Fruit fly (Drosophila melanogaster) whole organism, embryonic: ENCODE results near the gene ATPsynB.

ENCODE experiments used
- BEAF-32 ChIP-seq: fragments of 200-800 bp; sonication (Bioruptor generic); optimal IDR thresholded peaks from 3 replicates; lab custom pipeline; 2017; ENCODE audit warnings: missing biosample characterization, missing genetic modification characterization, mild to moderate bottlenecking, moderate library complexity, missing genetic modification reagents
- Bgb ChIP-seq: fragments of 200-800 bp; sonication (Bioruptor generic); IDR thresholded peaks from 2 replicates; pipeline ENCODE4 v1.3.6; 2022; ENCODE audit warnings: missing biosample characterization, missing genetic modification characterization; ENCODE audit not compliant: partially characterized antibody
- CG11093 ChIP-seq: fragments of 200-800 bp; sonication (Bioruptor generic); IDR thresholded peaks from 3 replicates; pipeline ENCODE4 v1.3.6; 2022; ENCODE audit warnings: missing biosample characterization, missing genetic modification characterization
- CG11696 ChIP-seq: fragments of 200-800 bp; sonication (Bioruptor generic); IDR thresholded peaks from 2 replicates; pipeline ENCODE4 v1.3.6; 2022; ENCODE audit warnings: missing biosample characterization, missing genetic modification characterization
- CG12769 ChIP-seq: fragments of 200-800 bp; sonication (Bioruptor generic); optimal IDR thresholded peaks from 2 replicates; lab custom pipeline; 2019; ENCODE audit warnings: missing biosample characterization, mild to moderate bottlenecking, missing genetic modification characterization, moderate library complexity
- CG13775 ChIP-seq: fragments of 200-800 bp; sonication (Bioruptor generic); optimal IDR thresholded peaks from 3 replicates; lab custom pipeline; 2017; ENCODE audit warnings: missing biosample characterization, mild to moderate bottlenecking, missing genetic modification characterization
- CG15073 ChIP-seq: fragments of 200-800 bp; sonication (Bioruptor generic); optimal IDR thresholded peaks from 2 replicates; lab custom pipeline; 2016; ENCODE audit warnings: missing biosample characterization, missing genetic modification characterization
- CG1647 ChIP-seq: fragments of 200-800 bp; sonication (Bioruptor generic); optimal IDR thresholded peaks from 3 replicates; lab custom pipeline; 2016; ENCODE audit warnings: missing biosample characterization, missing genetic modification characterization
- CG16815 ChIP-seq: fragments of 200-800 bp; sonication (Bioruptor generic); optimal IDR thresholded peaks from 3 replicates; lab custom pipeline; 2017; ENCODE audit warnings: missing biosample characterization, mild to moderate bottlenecking, missing genetic modification characterization
- CG17361 ChIP-seq: fragments of 200-800 bp; sonication (Bioruptor generic); IDR thresholded peaks from 3 replicates; pipeline ENCODE4 v1.3.6; 2022; ENCODE audit warnings: missing biosample characterization, missing genetic modification characterization
- CG17612 ChIP-seq: fragments of 200-800 bp; sonication (Bioruptor generic); IDR thresholded peaks from 2 replicates; pipeline ENCODE4 v1.3.6; 2022; ENCODE audit warnings: missing biosample characterization, missing genetic modification characterization
- CG17802 ChIP-seq: fragments of 200-800 bp; sonication (Bioruptor generic); optimal IDR thresholded peaks from 2 replicates; lab custom pipeline; 2018; ENCODE audit warnings: missing biosample characterization, mild to moderate bottlenecking, missing genetic modification characterization, moderate library complexity
- CG2129 ChIP-seq: fragments of 200-800 bp; sonication (Bioruptor generic); IDR thresholded peaks from 2 replicates; pipeline ENCODE4 v1.3.6; 2022; ENCODE audit warnings: missing biosample characterization, missing genetic modification characterization; ENCODE audit not compliant: partially characterized antibody
- CG43689 ChIP-seq: fragments of 200-800 bp; sonication (Bioruptor generic); IDR thresholded peaks from 2 replicates; pipeline ENCODE4 v1.3.6; 2022; ENCODE audit warnings: missing biosample characterization, missing genetic modification characterization
- CG5245 ChIP-seq: fragments of 200-800 bp; sonication (Bioruptor generic); optimal IDR thresholded peaks from 3 replicates; lab custom pipeline; 2016; ENCODE audit warnings: missing biosample characterization, missing genetic modification characterization
- CG8290 ChIP-seq, 3 experiments: fragments of 200-800 bp; sonication (Bioruptor generic); optimal IDR thresholded peaks; 2 replicates each; lab custom pipeline; 2016 to 2019; ENCODE audit warnings: missing biosample characterization in 3 of 3, missing genetic modification characterization in 3 of 3, mild to moderate bottlenecking in 2 of 3, moderate library complexity in 1 of 3
- CG9437 ChIP-seq: fragments of 200-800 bp; sonication (Bioruptor generic); optimal IDR thresholded peaks from 2 replicates; lab custom pipeline; 2018; ENCODE audit warnings: missing biosample characterization, mild to moderate bottlenecking, missing genetic modification characterization
- CTCF ChIP-seq: fragments of 200-800 bp; sonication (Bioruptor generic); optimal IDR thresholded peaks from 2 replicates; lab custom pipeline; 2017; ENCODE audit warnings: missing biosample characterization, mild to moderate bottlenecking, missing genetic modification characterization, moderate library complexity
- Camta ChIP-seq: fragments of 200-800 bp; sonication (Bioruptor generic); optimal IDR thresholded peaks from 2 replicates; lab custom pipeline; 2016; ENCODE audit warnings: missing biosample characterization, missing genetic modification characterization
- Dll ChIP-seq: fragments of 200-800 bp; sonication (Bioruptor generic); IDR thresholded peaks from 4 replicates; pipeline ENCODE4 v1.3.6; 2022; ENCODE audit warnings: missing biosample characterization, missing genetic modification characterization; ENCODE audit not compliant: partially characterized antibody
- E2f1 ChIP-seq: fragments of 200-800 bp; sonication (Bioruptor generic); IDR thresholded peaks from 2 replicates; pipeline ENCODE4 v1.3.6; 2022; ENCODE audit warnings: missing biosample characterization, missing genetic modification characterization
- Fer2 ChIP-seq: fragments of 200-800 bp; sonication (Bioruptor generic); optimal IDR thresholded peaks from 2 replicates; lab custom pipeline; 2018; ENCODE audit warnings: missing biosample characterization, mild to moderate bottlenecking, missing genetic modification characterization, moderate library complexity
- HLH54F ChIP-seq: fragments of 200-800 bp; sonication (Bioruptor generic); optimal IDR thresholded peaks from 3 replicates; lab custom pipeline; 2016; ENCODE audit warnings: missing biosample characterization, missing genetic modification characterization
- Hey ChIP-seq: fragments of 200-800 bp; sonication (Bioruptor generic); optimal IDR thresholded peaks from 3 replicates; lab custom pipeline; 2018; ENCODE audit warnings: missing biosample characterization, mild to moderate bottlenecking, missing genetic modification characterization
- Lhr ChIP-seq: fragments of 200-800 bp; sonication (Bioruptor generic); optimal IDR thresholded peaks from 3 replicates; lab custom pipeline; 2017; ENCODE audit warnings: mild to moderate bottlenecking, missing biosample characterization, missing genetic modification reagents, missing genetic modification characterization
- MBD-R2 ChIP-seq: fragments of 200-800 bp; sonication (Bioruptor generic); IDR thresholded peaks from 2 replicates; pipeline ENCODE4 v1.3.6; 2022; ENCODE audit warnings: missing biosample characterization, missing genetic modification characterization
- Mes4 ChIP-seq: fragments of 200-800 bp; sonication (Bioruptor generic); optimal IDR thresholded peaks from 2 replicates; lab custom pipeline; 2016; ENCODE audit warnings: missing biosample characterization, missing genetic modification characterization
- Optix ChIP-seq: fragments of 200-800 bp; sonication (Bioruptor generic); IDR thresholded peaks from 3 replicates; pipeline ENCODE4 v1.3.6; 2022; ENCODE audit warnings: missing biosample characterization, missing genetic modification characterization
- Pdp1 ChIP-seq, 2 experiments: fragments of 200-800 bp; sonication (Bioruptor generic); optimal IDR thresholded peaks; 3 replicates each; lab custom pipeline; 2016; ENCODE audit warnings: missing biosample characterization in 2 of 2, missing genetic modification characterization in 2 of 2, mild to moderate bottlenecking in 1 of 2, moderate library complexity in 1 of 2
- Xbp1 ChIP-seq: fragments of 200-800 bp; sonication (Bioruptor generic); optimal IDR thresholded peaks from 3 replicates; lab custom pipeline; 2016; ENCODE audit warnings: missing biosample characterization, mild to moderate bottlenecking, missing genetic modification characterization
- ap ChIP-seq: fragments of 200-800 bp; sonication (Bioruptor generic); IDR thresholded peaks from 2 replicates; pipeline ENCODE4 v1.3.6; 2022; ENCODE audit warnings: missing biosample characterization, missing genetic modification characterization
- bab2 ChIP-seq: fragments of 200-800 bp; sonication (Bioruptor generic); optimal IDR thresholded peaks from 2 replicates; lab custom pipeline; 2016; ENCODE audit warnings: missing biosample characterization, missing genetic modification characterization
- crol ChIP-seq: fragments of 200-800 bp; sonication (Bioruptor generic); IDR thresholded peaks from 2 replicates; pipeline ENCODE4 v1.3.6; 2022; ENCODE audit warnings: missing biosample characterization, missing genetic modification characterization
- ems ChIP-seq: fragments of 200-800 bp; sonication (Bioruptor generic); optimal IDR thresholded peaks from 3 replicates; lab custom pipeline; 2016; ENCODE audit warnings: missing biosample characterization, missing genetic modification characterization
- en ChIP-seq: fragments of 200-800 bp; sonication (Bioruptor generic); optimal IDR thresholded peaks from 2 replicates; lab custom pipeline; 2016; ENCODE audit warnings: missing biosample characterization, missing genetic modification characterization
- exex ChIP-seq: fragments of 200-800 bp; sonication (Bioruptor generic); optimal IDR thresholded peaks from 4 replicates; lab custom pipeline; 2018; ENCODE audit warnings: missing biosample characterization, mild to moderate bottlenecking, missing genetic modification characterization, moderate library complexity
- gem ChIP-seq: fragments of 200-800 bp; sonication (Bioruptor generic); optimal IDR thresholded peaks from 2 replicates; lab custom pipeline; 2019; ENCODE audit warnings: missing biosample characterization, mild to moderate bottlenecking, missing genetic modification characterization, moderate library complexity
- gro ChIP-seq: fragments of 200-800 bp; sonication (Bioruptor generic); optimal IDR thresholded peaks from 2 replicates; lab custom pipeline; 2016; ENCODE audit warnings: missing biosample characterization, missing genetic modification characterization
- insv ChIP-seq, 2 experiments: fragments of 200-800 bp; sonication (Bioruptor generic); optimal IDR thresholded peaks; 3 replicates each; lab custom pipeline; 2016 to 2018; ENCODE audit warnings: missing biosample characterization in 2 of 2, missing genetic modification characterization in 2 of 2
- pb ChIP-seq: fragments of 200-800 bp; sonication (Bioruptor generic); optimal IDR thresholded peaks from 3 replicates; lab custom pipeline; 2016; ENCODE audit warnings: missing biosample characterization, missing genetic modification characterization
- sd ChIP-seq: fragments of 200-800 bp; sonication (Bioruptor generic); optimal IDR thresholded peaks from 3 replicates; lab custom pipeline; 2018; ENCODE audit warnings: missing biosample characterization, mild to moderate bottlenecking, missing genetic modification characterization, moderate library complexity
- sr ChIP-seq: fragments of 200-800 bp; sonication (Bioruptor generic); IDR thresholded peaks from 3 replicates; pipeline ENCODE4 v1.3.6; 2022; ENCODE audit warnings: missing biosample characterization, missing genetic modification characterization
- stwl ChIP-seq: fragments of 200-800 bp; sonication (Bioruptor generic); optimal IDR thresholded peaks from 3 replicates; lab custom pipeline; 2018; ENCODE audit warnings: missing biosample characterization, mild to moderate bottlenecking, missing genetic modification characterization, moderate library complexity
- unpg ChIP-seq: fragments of 200-800 bp; sonication (Bioruptor generic); optimal IDR thresholded peaks from 3 replicates; lab custom pipeline; 2018; ENCODE audit warnings: missing biosample characterization, mild to moderate bottlenecking, missing genetic modification characterization, moderate library complexity
- wor ChIP-seq: fragments of 200-800 bp; sonication (Bioruptor generic); IDR thresholded peaks from 2 replicates; pipeline ENCODE4 v1.3.6; 2022; ENCODE audit warnings: missing biosample characterization, missing genetic modification characterization

Gene ATPsynB

DNA sequence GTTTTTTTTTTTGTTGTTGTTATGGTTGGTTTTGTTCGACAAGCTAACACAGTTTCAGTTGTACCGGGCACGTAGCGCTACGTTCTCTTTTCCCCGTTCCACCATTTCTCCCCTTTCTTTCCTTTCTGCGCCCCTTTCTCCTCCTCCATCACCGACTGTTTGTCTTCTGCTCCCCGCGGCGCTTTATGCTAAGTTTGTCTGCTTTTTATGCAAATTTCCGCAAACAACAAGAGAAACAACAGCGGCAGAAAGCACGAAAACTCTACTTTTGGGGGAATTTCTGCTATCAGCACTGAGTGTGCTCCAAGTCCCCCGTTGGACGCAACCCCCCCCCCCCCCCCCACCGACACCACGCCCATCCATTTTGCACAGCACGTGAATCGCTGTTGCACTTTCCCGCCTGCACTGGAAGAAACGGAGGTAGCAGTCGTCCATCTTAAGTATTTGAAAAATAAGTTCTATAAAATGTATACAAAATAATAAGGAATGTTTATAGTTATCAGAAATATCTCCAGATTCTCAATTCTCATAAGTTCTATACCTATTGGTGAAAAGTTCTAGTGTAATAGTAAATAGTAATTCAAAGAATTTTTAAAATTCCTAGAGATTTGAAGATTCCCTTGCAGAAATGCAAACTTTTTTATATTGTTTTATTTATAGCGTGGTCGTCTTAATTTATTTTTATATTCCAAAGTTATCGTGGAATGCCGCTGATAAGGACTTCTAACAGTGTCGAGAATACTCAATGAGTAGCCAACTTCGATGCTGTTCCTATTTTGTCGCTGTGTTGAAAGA is 35.3 kb downstream of the ATPsynB start (continued):
- TF ChIP-seq CG11696 (GFP tag; lab: Robert Waterston, UW) (no peak), CG8290 (GFP tag; optimal IDR thresholded peaks at IDR 0.05; lab: Kevin White, UChicago) (no peak), CG8290 (tag; optimal IDR thresholded peaks at IDR 0.05; lab: Kevin White, UChicago) (no peak), BEAF-32 (GFP tag; lab: Kevin White, UChicago) (no peak), CG5245 (GFP tag; lab: Kevin White, UChicago) (no peak), Hey (tag; lab: Kevin White, UChicago) (no peak), MBD-R2 (GFP tag; lab: Robert Waterston, UW) (no peak), stwl (tag; lab: Kevin White, UChicago) (no peak), gro (GFP tag; lab: Kevin White, UChicago) (no peak), CG12769 (tag; lab: Kevin White, UChicago) (no peak), CTCF (no peak), HLH54F (no peak), Mes4 (GFP tag; lab: Kevin White, UChicago) (no peak), CG17361 (GFP tag; lab: Robert Waterston, UW) (peak; percentile 34; the same call in 1 of the 3 replicates), Lhr (GFP tag; lab: Kevin White, UChicago) (no peak), Bgb (GFP tag; lab: Robert Waterston, UW) (no peak)

- TF ChIP-seq crol (GFP tag; lab: Robert Waterston, UW), result peak; percentile 77
- TF ChIP-seq sd (tag; lab: Kevin White, UChicago), result peak; percentile 68
- TF ChIP-seq unpg, result no peak
- TF ChIP-seq bab2, result no peak
- no peak for TF ChIP-seq Fer2 (tag; lab: Kevin White, UChicago)
- TF ChIP-seq CG13775 (GFP tag; lab: Kevin White, UChicago), result no peak
- no peak for TF ChIP-seq Camta
- no peak for TF ChIP-seq CG1647 (GFP tag; lab: Kevin White, UChicago)
- TF ChIP-seq CG17612 (GFP tag; lab: Robert Waterston, UW), result no peak
- TF ChIP-seq sr (GFP tag; lab: Robert Waterston, UW), result peak; percentile 76
- no peak for TF ChIP-seq insv (GFP tag; optimal IDR thresholded peaks at IDR 0.05; lab: Kevin White, UChicago)
- TF ChIP-seq stwl (tag; lab: Kevin White, UChicago), result no peak
- no peak for TF ChIP-seq Xbp1 (GFP tag; lab: Kevin White, UChicago)
Measured at dm6 chr3L:9765710-9766005, 35.9 kb downstream of the ATPsynB start.

DNA sequence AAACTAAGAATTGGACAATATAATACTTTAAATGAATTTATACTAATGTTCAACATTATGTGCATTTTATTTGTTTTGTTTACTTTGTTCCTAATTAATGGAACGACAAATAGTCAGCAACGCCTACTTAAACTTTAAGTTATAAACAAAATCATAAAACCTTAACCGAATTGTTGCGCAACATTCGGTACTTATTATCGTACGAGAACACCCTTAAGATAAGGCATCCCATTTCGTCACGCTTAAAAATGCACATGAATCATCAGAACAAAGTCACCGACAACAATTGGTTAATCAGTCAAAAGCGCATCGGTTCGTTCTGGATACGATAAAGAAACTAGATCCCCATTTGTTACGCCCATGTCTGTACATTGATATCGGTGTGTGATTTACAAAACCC is 36.6 kb downstream of the ATPsynB start:
- TF ChIP-seq pb (GFP tag; lab: Kevin White, UChicago), result no peak
- no peak for TF ChIP-seq ems (GFP tag; lab: Kevin White, UChicago)
- TF ChIP-seq Pdp1 (GFP tag; optimal IDR thresholded peaks at IDR 0.05; lab: Kevin White, UChicago), result peak in 1 of 2 experiments; percentile 66
- no peak for TF ChIP-seq Optix (GFP tag; lab: Robert Waterston, UW)
- no peak for TF ChIP-seq BEAF-32 (GFP tag; lab: Kevin White, UChicago)

DNA sequence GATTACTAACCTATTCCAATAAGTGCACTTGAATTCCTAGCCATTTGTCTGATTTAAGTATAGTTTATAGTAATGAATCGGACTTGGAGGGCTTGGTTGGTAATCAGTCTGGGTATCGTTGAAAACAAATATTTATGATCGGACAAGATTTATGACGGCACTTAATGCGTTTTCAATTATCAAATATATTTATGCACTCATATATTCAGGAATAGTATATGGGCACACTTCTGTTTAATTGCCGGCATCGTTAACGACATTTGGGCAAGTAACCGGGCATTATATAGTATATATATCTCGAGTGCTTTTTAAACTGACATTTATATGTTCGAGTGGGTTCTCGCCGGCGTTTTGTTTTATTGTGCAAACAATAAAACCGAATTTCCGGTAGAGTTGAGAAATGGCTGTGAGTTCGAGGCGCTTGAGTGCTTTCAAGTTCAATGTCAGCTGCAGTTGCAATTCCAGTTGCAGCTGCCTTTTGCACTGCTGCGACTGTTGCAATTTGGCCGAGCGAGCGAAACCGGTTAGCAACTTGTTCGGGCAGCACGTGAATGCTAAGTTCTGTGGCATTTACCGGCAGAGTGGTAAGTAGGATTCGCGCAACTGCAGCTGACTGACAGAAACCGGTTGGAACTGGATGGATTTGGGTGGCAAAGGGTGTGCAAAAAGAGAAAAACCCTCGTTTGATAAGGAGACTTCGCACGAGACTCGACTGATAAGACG is 38.0 kb downstream of the ATPsynB start:
- TF ChIP-seq en (GFP tag; lab: Kevin White, UChicago), result no peak
- no peak for TF ChIP-seq CG16815
- no peak for TF ChIP-seq ap (GFP tag; lab: Robert Waterston, UW)
- TF ChIP-seq exex (tag; lab: Kevin White, UChicago), result peak; percentile 94
- TF ChIP-seq gem (tag; lab: Kevin White, UChicago), result no peak
- TF ChIP-seq CG2129 (GFP tag; lab: Robert Waterston, UW), result no peak
- no peak for TF ChIP-seq E2f1 (GFP tag; lab: Robert Waterston, UW)
- TF ChIP-seq CG17802 (tag; lab: Kevin White, UChicago), result no peak
- TF ChIP-seq CG11093 (GFP tag; lab: Robert Waterston, UW), result no peak
- no peak for TF ChIP-seq wor (GFP tag; lab: Robert Waterston, UW)
- TF ChIP-seq CG9437 (GFP tag; lab: Kevin White, UChicago), result no peak
- TF ChIP-seq pb (GFP tag; lab: Kevin White, UChicago), result no peak
- TF ChIP-seq CG15073 (GFP tag; lab: Kevin White, UChicago), result no peak
- no peak for TF ChIP-seq Optix (GFP tag; lab: Robert Waterston, UW)
- no peak for TF ChIP-seq CG43689 (GFP tag; lab: Robert Waterston, UW)
- no peak for TF ChIP-seq Dll (GFP tag; lab: Robert Waterston, UW)
